Fruit fly (Drosophila melanogaster) S2 (cell line): ENCODE results near the gene CG3225.

Source experiments
- CG8478 ChIP-seq: fragments of >200 bp; optimal IDR thresholded peaks from 2 replicates; lab custom pipeline; 2018
- CTCF ChIP-seq, 2 experiments: fragments of >200 bp; optimal IDR thresholded peaks; 2 replicates each; lab custom pipeline; 2018

The CG3225 gene

DNA sequence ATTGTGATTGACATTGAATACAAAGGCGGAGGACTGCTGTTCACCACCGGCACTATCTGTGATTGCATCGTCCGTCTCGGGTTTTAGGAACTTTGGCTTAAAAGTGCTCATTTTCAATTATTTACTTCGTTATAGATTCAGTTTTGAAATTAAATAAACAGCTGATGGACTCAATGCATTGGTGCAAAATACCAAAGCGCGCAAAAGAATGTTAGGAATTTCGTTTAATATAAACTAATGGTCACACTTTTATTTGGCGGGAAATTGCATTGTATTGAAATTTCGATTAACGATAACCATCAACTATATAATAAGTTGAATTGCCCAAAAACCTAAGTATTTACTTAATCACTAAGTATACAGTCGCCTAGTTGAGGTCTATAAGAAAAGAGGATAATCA lies at the start of gene CG3225:
CG3225 (minus strand) TSS at position 190 of the 400 bp plus-strand sequence.
- TF ChIP-seq CG8478 (lab: Kevin White, UChicago) (no peak), CTCF (optimal IDR thresholded peaks at IDR 0.05; lab: Kevin White, UChicago) (no peak)

DNA sequence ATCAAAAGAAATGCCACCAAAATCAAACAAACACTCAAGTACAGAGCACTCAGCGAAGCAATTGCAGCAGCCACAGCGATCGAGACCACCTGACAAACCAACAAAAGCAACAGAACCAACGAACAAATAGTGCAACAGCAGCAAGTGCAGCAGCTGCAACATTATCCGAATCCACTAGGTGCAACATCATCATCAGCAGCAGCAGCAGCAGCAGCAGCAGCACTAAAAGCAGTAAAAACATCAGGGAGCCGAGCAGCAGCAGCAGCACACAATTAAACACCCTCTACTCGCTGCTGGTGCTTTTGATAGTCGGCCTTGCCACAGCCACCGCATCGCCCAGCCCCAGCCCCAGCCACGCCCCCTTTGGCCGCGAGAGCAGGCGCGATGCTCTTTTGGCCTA lies 47.4 kb upstream of the CG3225 start:
- TF ChIP-seq CG8478 (lab: Kevin White, UChicago): no peak
- TF ChIP-seq CTCF (optimal IDR thresholded peaks at IDR 0.05; lab: Kevin White, UChicago): no peak

DNA sequence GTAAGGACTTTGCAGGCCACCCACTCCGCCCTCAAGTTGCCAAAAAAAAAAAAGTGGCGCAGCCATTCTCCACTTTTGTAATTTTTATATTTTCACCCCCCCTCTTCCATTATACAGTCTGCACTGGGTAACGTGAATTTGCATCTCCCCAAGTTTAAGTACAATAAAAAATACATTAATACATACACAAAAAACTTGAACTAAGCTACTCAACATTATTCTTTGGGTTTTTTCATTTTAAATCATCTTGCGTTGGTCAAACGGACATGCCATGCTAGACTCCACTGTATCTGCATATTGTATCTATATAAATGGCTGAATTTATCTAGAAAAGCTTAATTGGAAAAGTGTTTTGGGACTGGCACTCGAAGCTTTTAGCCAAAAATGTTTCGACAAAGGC lies 43.5 kb upstream of the CG3225 start:
- no peak for TF ChIP-seq CG8478 (lab: Kevin White, UChicago)
- TF ChIP-seq CTCF (optimal IDR thresholded peaks at IDR 0.05; lab: Kevin White, UChicago): no peak

DNA sequence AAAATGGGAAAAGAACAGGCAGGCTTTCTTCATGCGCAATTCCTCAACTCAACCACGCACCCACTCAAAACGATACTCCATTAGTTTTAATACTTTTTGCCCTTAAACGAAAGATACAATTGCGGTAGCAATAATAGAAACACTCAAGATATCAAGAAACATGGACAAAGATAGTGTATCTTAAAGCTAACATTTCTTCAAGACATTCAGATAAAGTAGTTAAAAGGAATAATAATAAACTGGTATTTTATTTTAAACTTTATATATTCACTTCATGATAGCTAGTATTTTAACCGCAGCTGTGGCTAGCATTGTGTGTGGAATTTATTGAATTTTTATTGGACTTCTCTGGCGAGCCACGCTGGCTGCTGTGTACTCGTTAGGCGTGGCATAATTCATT lies 38.1 kb upstream of the CG3225 start:
- no peak for TF ChIP-seq CG8478 (lab: Kevin White, UChicago)
- no peak for TF ChIP-seq CTCF (optimal IDR thresholded peaks at IDR 0.05; lab: Kevin White, UChicago)

DNA sequence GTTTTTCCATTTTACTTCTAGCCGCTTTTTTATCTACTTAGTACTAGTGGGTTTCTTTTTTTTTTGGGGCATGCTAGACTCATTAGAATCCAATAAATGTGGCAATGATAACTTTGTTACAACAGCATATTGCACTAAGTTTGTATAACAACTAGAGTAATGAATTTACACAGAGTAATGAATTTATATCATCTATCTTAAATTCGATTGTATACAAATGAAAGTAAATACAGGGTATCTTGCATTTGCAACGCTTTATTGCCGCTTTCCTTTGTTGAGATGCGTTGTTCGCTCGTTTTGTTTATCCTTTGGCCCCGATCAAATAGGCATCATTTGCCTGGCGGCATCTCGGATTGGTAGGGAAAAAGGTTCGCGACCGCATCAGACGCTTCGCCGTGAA lies 36.8 kb upstream of the CG3225 start:
- TF ChIP-seq CG8478 (lab: Kevin White, UChicago) (no peak), CTCF (optimal IDR thresholded peaks at IDR 0.05; lab: Kevin White, UChicago) (no peak)

DNA sequence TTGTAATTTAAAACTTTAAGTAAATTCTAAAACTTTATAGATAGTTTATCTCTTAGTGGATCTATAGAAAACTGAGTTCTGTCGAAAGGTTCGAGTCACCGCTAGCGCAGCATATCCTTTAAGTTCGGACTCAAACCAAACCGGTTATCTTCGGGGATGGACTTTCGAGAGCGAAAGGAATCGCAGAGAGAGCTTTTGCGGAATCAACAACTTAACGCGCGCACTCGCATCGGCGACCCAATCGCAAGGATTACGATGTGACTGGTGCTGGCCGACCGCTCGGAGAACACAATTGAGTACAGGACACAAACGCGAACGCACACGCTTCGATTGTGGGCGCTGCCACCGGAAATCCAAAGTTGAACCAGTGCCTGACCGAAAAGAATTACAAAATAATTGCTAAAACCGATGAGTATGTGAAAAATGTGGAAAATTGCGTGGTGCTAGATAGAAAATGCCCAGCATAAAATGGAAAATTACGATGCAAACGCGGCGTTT lies 34.6 kb upstream of the CG3225 start, which contains the start of gene smog:
smog (plus strand) TSS at position 260 of the 498 bp plus-strand sequence.
- TF ChIP-seq CTCF (optimal IDR thresholded peaks at IDR 0.05; lab: Kevin White, UChicago): peak in 1 of 2 experiments; percentile 23
- TF ChIP-seq CG8478 (lab: Kevin White, UChicago): no peak

DNA sequence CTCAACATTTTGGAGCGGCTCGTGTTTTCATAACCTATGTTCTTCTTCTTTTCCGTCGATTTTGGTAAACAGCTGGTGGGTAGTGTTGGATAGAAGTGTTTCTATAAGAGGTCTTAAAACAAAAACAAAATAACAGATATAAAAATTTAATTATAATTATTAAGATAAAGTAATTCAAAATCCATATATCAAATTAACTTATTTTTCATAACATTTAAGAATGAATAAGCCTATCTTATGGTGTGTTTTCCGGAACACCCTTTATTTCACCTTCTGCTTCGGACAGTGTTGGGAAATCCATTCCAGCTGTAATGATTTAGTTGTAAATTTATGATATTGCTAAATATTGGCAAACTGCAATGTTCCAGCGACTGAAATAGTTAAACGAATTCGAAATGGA lies 32.3 kb upstream of the CG3225 start, which contains the start of the genes mRpS2 and Mon1:
mRpS2 (minus strand) TSS at position 64 of the 400 bp plus-strand sequence.
Mon1 (plus strand) TSS at position 286 of the 400 bp plus-strand sequence.
- TF ChIP-seq CTCF (optimal IDR thresholded peaks at IDR 0.05; lab: Kevin White, UChicago) (no peak), CG8478 (lab: Kevin White, UChicago) (no peak)

DNA sequence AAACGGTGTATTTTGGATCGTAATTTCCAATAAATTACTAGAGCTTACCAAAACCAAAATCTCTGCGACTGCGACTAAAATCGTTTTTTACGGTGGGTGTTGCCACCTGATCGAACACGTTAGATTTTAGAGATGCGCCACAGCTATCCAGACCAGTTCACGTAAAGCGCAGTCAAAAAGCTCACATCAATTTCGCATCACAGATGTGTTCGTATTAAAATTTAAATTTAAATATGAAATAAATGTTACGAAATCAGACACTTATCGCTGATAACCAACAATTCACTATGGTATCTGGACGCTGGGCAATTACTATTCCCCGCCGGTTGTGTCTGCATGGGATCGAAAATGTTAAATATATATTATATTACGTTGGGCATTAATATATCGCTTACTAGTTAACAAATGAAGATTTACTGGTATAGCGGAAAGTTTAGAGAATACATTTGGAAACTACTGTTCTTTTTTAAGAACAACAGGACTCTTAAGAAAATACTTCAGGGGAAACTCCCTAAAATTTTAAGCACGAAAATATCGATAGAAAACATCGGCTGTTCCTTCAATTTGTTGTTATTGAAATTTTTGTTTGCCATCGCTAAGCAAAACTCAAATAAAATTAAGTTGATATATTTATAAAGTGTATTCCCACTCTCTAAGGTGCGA lies 29.3 kb upstream of the CG3225 start, which contains the start of the genes mxt and CG11927:
mxt (minus strand) TSS at position 105 of the 663 bp plus-strand sequence.
CG11927 (plus strand) TSS at position 576 of the 663 bp plus-strand sequence.
- TF ChIP-seq CG8478 (lab: Kevin White, UChicago) (no peak), CTCF (optimal IDR thresholded peaks at IDR 0.05; lab: Kevin White, UChicago) (no peak)

DNA sequence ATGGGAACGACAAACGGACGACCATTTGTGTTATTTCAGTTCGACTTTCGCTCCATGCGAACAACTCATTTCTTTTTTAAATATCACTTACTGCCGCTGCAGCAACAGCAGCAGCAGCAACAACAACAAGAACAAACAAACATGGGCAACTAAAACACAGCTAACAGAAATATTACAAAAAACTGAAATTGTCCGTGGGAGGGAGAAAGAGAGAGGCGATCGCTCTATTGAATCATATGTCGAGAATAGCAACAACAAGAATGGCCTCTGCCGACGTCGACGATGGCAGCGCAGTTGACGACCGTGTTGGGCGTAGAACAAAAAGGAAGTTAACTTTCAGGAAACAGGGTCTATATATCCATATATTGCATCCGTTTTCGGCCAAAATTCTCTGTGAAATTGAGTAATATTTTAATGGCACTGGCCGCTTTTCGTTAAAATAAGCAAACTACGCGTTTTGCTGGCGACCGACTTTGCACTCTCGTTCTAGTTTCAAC lies 28.6 kb upstream of the CG3225 start:
- TF ChIP-seq CG8478 (lab: Kevin White, UChicago): no peak
- TF ChIP-seq CTCF (optimal IDR thresholded peaks at IDR 0.05; lab: Kevin White, UChicago): no peak

DNA sequence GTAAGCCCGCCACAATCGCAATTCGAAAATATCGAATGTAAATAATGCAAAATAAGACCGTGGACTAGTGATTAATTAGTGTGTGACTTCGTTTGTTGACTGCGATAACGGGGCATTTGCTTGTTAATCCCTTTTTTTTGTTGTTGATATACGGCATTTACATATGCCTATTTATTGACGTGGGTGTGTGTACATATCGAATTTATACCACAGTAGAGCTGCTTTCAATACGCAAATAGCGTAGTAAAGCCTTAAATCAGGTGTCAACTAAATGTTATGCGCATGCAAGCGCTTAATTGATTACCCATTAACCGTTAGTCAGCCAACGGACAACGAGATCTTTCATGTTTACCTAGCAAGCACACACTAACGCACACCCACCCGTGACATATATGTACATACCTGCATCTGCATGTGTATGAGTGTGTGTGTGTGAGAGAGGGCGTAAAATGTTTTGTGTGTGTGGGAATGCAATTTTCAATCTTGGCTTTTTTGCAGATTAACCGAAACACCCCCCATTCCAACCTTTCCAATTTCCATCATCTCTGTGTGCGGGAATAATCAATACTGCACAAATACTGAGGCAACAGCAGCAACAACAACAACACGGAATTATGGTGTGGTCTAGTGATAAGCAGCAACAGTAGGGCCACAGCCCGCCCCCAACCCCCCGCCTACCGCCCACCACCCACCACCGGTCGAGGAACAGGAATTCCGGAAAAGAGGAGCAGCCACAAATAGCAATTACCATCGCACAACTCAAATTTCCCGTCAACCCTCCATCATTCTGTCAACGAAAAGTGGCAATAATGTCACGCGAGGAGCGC lies 20.7 kb upstream of the CG3225 start:
- TF ChIP-seq CG8478 (lab: Kevin White, UChicago) (no peak), CTCF (optimal IDR thresholded peaks at IDR 0.05; lab: Kevin White, UChicago) (no peak)

DNA sequence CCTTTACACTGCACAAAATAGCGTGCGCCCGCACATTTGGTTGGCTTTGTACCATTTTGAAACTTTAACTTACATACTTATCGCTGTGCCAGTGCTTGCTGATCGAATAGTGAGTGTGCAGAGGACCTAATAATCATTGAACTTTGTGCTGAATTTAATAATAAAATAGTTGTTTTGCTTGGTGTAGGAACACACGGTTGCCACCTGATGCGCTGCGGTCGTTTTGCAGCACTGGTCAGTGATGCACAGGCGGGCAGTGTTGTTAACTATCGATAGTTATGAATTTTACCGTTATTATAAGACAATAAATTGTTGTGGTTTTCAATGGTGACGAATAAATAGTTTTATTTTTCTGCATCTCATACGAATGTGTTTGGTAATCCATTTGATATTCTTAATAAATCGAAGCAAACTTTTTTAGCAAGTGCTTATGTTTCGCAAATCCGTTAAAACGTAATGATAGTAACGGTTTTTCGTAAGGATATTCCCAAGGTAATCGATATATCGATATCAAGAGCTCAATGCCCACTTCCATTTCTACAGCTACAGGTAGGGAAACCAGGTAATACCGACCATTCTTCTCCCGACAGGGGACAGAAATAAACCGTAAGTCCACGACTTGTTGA lies 19.8 kb upstream of the CG3225 start, which contains the start of the genes tank and CG12194:
tank (minus strand) TSS at position 228 of the 626 bp plus-strand sequence.
CG12194 (plus strand) TSS at position 576 of the 626 bp plus-strand sequence.
- TF ChIP-seq CG8478 (lab: Kevin White, UChicago) (no peak), CTCF (optimal IDR thresholded peaks at IDR 0.05; lab: Kevin White, UChicago) (no peak)

DNA sequence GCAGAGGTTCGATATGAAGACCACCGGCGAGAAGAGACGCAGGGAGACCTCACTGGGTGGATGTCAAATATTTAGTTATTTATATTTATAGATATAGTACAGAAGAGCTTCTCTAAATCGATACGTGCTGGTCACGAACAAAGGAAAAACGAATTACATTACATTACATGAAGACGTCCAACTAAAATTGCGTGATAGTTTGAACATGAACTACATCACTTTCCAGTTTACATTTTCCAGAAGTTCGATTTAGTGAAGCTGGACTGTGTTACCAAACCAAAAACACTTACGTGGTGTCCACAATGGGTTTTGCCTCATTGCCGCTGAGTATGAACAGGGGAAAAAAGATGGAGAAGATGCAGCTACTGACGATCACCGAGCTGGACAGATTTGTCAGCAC lies 18.1 kb upstream of the CG3225 start:
- no peak for TF ChIP-seq CG8478 (lab: Kevin White, UChicago)
- no peak for TF ChIP-seq CTCF (optimal IDR thresholded peaks at IDR 0.05; lab: Kevin White, UChicago)

DNA sequence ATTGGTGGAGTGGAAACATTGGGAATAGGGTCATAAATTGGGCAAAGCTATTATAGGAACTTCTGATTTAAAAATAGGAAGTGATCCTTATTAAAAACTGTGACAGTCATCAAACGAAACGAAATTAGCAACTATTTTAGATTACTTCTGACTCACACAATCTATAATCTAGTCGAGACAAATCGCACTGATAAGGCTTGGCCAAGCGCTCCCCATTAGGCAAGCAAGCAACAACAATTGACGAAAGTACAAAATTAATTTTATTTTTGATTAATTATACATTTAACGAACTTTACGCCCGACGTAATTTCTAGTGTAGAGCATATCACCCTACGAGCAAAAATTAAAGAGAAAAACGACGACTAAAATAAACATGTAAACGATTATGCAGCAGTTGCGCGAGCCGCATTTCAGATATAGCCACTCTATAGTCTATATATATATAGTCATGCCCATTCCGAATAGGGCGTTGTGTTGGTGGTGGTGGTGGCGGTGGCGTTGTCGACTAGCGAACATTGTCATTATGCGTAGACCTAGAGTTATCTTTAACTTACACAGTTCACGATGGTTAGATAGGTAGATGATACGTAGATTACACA lies 17.1 kb upstream of the CG3225 start, which contains the start of gene Ir25a:
Ir25a (minus strand) TSS at position 210 of the 599 bp plus-strand sequence.
- TF ChIP-seq CTCF (optimal IDR thresholded peaks at IDR 0.05; lab: Kevin White, UChicago) (no peak), CG8478 (lab: Kevin White, UChicago) (no peak)
